Fruit fly (Drosophila melanogaster) whole organism, embryonic: ENCODE measurements around the gene CG17930.

Experiments used
- BEAF-32 ChIP-seq: fragments of 200-800 bp; sonication (Bioruptor generic); optimal IDR thresholded peaks from 3 replicates; lab custom pipeline; 2017; ENCODE audit warnings: missing biosample characterization, missing genetic modification characterization, mild to moderate bottlenecking, moderate library complexity, missing genetic modification reagents
- Bteb2 ChIP-seq: fragments of 200-800 bp; sonication (Bioruptor generic); optimal IDR thresholded peaks from 2 replicates; lab custom pipeline; 2016; ENCODE audit warnings: missing biosample characterization, missing genetic modification characterization
- CG10959 ChIP-seq: fragments of 200-800 bp; sonication (Bioruptor generic); IDR thresholded peaks from 2 replicates; pipeline ENCODE4 v1.3.6; 2022; ENCODE audit warnings: missing biosample characterization, missing genetic modification characterization
- CG12236 ChIP-seq: fragments of 200-800 bp; sonication (Bioruptor generic); optimal IDR thresholded peaks from 2 replicates; lab custom pipeline; 2016; ENCODE audit warnings: missing biosample characterization, missing genetic modification characterization
- CG13123 ChIP-seq: fragments of 200-800 bp; sonication (Bioruptor generic); optimal IDR thresholded peaks from 2 replicates; lab custom pipeline; 2016; ENCODE audit warnings: missing biosample characterization, missing genetic modification characterization
- CG14710 ChIP-seq: fragments of 200-800 bp; sonication (Bioruptor generic); optimal IDR thresholded peaks from 3 replicates; lab custom pipeline; 2019; ENCODE audit warnings: missing biosample characterization, mild to moderate bottlenecking, missing genetic modification characterization, moderate library complexity
- CG16863 ChIP-seq: fragments of 200-800 bp; sonication (Bioruptor generic); optimal IDR thresholded peaks from 3 replicates; lab custom pipeline; 2016; ENCODE audit warnings: missing biosample characterization, missing genetic modification characterization
- CG17359 ChIP-seq: fragments of 200-800 bp; sonication (Bioruptor generic); optimal IDR thresholded peaks from 3 replicates; lab custom pipeline; 2018; ENCODE audit warnings: missing biosample characterization, mild to moderate bottlenecking, missing genetic modification characterization, moderate library complexity
- CG31388 ChIP-seq: fragments of 200-800 bp; sonication (Bioruptor generic); optimal IDR thresholded peaks from 2 replicates; lab custom pipeline; 2016; ENCODE audit warnings: missing biosample characterization, missing genetic modification characterization
- CG3838 ChIP-seq: fragments of 200-800 bp; sonication (Bioruptor generic); optimal IDR thresholded peaks from 3 replicates; lab custom pipeline; 2016; ENCODE audit warnings: missing biosample characterization, missing genetic modification characterization
- CG3995 ChIP-seq: fragments of 200-800 bp; sonication (Bioruptor generic); optimal IDR thresholded peaks from 3 replicates; lab custom pipeline; 2016; ENCODE audit warnings: missing biosample characterization, missing genetic modification characterization
- CG4424 ChIP-seq: fragments of 200-800 bp; sonication (Bioruptor generic); optimal IDR thresholded peaks from 3 replicates; lab custom pipeline; 2016; ENCODE audit warnings: missing biosample characterization, missing genetic modification characterization
- CG4820 ChIP-seq: fragments of 200-800 bp; sonication (Bioruptor generic); optimal IDR thresholded peaks from 3 replicates; lab custom pipeline; 2016; ENCODE audit warnings: missing biosample characterization, missing genetic modification characterization
- CG8944 ChIP-seq: fragments of 200-800 bp; sonication (Bioruptor generic); optimal IDR thresholded peaks from 3 replicates; lab custom pipeline; 2016; ENCODE audit warnings: missing biosample characterization, missing genetic modification characterization
- CG9609 ChIP-seq: fragments of 200-800 bp; sonication (Bioruptor generic); optimal IDR thresholded peaks from 3 replicates; lab custom pipeline; 2016; ENCODE audit warnings: missing biosample characterization, missing genetic modification characterization
- Camta ChIP-seq: fragments of 200-800 bp; sonication (Bioruptor generic); optimal IDR thresholded peaks from 2 replicates; lab custom pipeline; 2016; ENCODE audit warnings: missing biosample characterization, missing genetic modification characterization
- Dip3 ChIP-seq: fragments of 200-800 bp; sonication (Bioruptor generic); optimal IDR thresholded peaks from 3 replicates; lab custom pipeline; 2016; ENCODE audit warnings: missing biosample characterization, missing genetic modification characterization
- Doc3 ChIP-seq: fragments of 200-800 bp; sonication (Bioruptor generic); IDR thresholded peaks from 3 replicates; pipeline ENCODE4 v1.3.6; 2022; ENCODE audit warnings: missing biosample characterization, missing genetic modification characterization; ENCODE audit not compliant: partially characterized antibody
- E2f2 ChIP-seq: fragments of 200-800 bp; sonication (Bioruptor generic); IDR thresholded peaks from 2 replicates; pipeline ENCODE4 v1.3.6; 2022; ENCODE audit warnings: missing biosample characterization, missing genetic modification characterization
- HLH54F ChIP-seq: fragments of 200-800 bp; sonication (Bioruptor generic); optimal IDR thresholded peaks from 3 replicates; lab custom pipeline; 2016; ENCODE audit warnings: missing biosample characterization, missing genetic modification characterization
- HLHmδ ChIP-seq: fragments of 200-800 bp; sonication (Bioruptor generic); optimal IDR thresholded peaks from 2 replicates; lab custom pipeline; 2018; ENCODE audit warnings: missing biosample characterization, mild to moderate bottlenecking, missing genetic modification characterization, moderate library complexity
- Hr78 ChIP-seq, 2 experiments: fragments of 200-800 bp in 1 of 2; fragments of >200 bp in 1 of 2; sonication (Bioruptor generic) in 1 of 2; optimal IDR thresholded peaks; 2 replicates each; lab custom pipeline; 2017 to 2019; ENCODE audit warnings: missing biosample characterization in 2 of 2, missing genetic modification characterization in 2 of 2, mild to moderate bottlenecking in 1 of 2, moderate library complexity in 1 of 2
- Kr ChIP-seq: fragments of 200-800 bp; sonication (Bioruptor generic); optimal IDR thresholded peaks from 2 replicates; lab custom pipeline; 2017; ENCODE audit warnings: missing biosample characterization, mild to moderate bottlenecking, missing genetic modification characterization
- Oaz ChIP-seq: fragments of 200-800 bp; sonication (Bioruptor generic); IDR thresholded peaks from 2 replicates; pipeline ENCODE4 v1.3.6; 2022; ENCODE audit warnings: missing biosample characterization, missing genetic modification characterization
- Sry-β ChIP-seq: fragments of 200-800 bp; sonication (Bioruptor generic); optimal IDR thresholded peaks from 2 replicates; lab custom pipeline; 2018; ENCODE audit warnings: missing biosample characterization, mild to moderate bottlenecking, missing genetic modification characterization, moderate library complexity
- az2 ChIP-seq: fragments of 200-800 bp; sonication (Bioruptor generic); optimal IDR thresholded peaks from 3 replicates; lab custom pipeline; 2016; ENCODE audit warnings: missing biosample characterization, missing genetic modification characterization
- cg ChIP-seq: fragments of 200-800 bp; sonication (Bioruptor generic); optimal IDR thresholded peaks from 3 replicates; lab custom pipeline; 2019; ENCODE audit warnings: missing biosample characterization, mild to moderate bottlenecking, missing genetic modification characterization, moderate library complexity
- chinmo ChIP-seq: fragments of 200-800 bp; sonication (Bioruptor generic); IDR thresholded peaks from 4 replicates; pipeline ENCODE4 v1.3.6; 2022; ENCODE audit warnings: missing biosample characterization, missing genetic modification characterization; ENCODE audit not compliant: partially characterized antibody
- ci ChIP-seq: fragments of 200-800 bp; sonication (Bioruptor generic); IDR thresholded peaks from 3 replicates; pipeline ENCODE4 v1.3.6; 2022; ENCODE audit warnings: missing biosample characterization, missing genetic modification characterization
- disco-r ChIP-seq: fragments of 200-800 bp; sonication (Bioruptor generic); optimal IDR thresholded peaks from 2 replicates; lab custom pipeline; 2016; ENCODE audit warnings: missing biosample characterization, missing genetic modification characterization
- dmrt99B ChIP-seq: fragments of 200-800 bp; sonication (Bioruptor generic); optimal IDR thresholded peaks from 2 replicates; lab custom pipeline; 2018; ENCODE audit warnings: missing biosample characterization, mild to moderate bottlenecking, missing genetic modification characterization, moderate library complexity
- fu2 ChIP-seq: fragments of 200-800 bp; sonication (Bioruptor generic); optimal IDR thresholded peaks from 2 replicates; lab custom pipeline; 2016; ENCODE audit warnings: missing biosample characterization, missing genetic modification characterization
- ham ChIP-seq: fragments of 200-800 bp; sonication (Bioruptor generic); IDR thresholded peaks from 2 replicates; pipeline ENCODE4 v1.3.6; 2022; ENCODE audit warnings: missing biosample characterization, missing genetic modification characterization
- hb ChIP-seq: fragments of 200-800 bp; sonication (Bioruptor generic); IDR thresholded peaks from 3 replicates; pipeline ENCODE4 v1.3.6; 2022; ENCODE audit warnings: missing biosample characterization, missing genetic modification characterization; ENCODE audit not compliant: partially characterized antibody
- kni ChIP-seq: fragments of 200-800 bp; sonication (Bioruptor generic); optimal IDR thresholded peaks from 3 replicates; lab custom pipeline; 2017; ENCODE audit warnings: mild to moderate bottlenecking, missing biosample characterization, missing genetic modification reagents, missing genetic modification characterization
- knrl ChIP-seq: fragments of 200-800 bp; sonication (Bioruptor generic); IDR thresholded peaks from 3 replicates; pipeline ENCODE4 v1.3.6; 2022; ENCODE audit warnings: missing biosample characterization, missing genetic modification characterization; ENCODE audit not compliant: partially characterized antibody
- lola ChIP-seq, 3 experiments: fragments of >200 bp in 2 of 3; fragments of 200-800 bp in 1 of 3; sonication (Bioruptor generic) in 1 of 3; optimal IDR thresholded peaks; 2 replicates each; lab custom pipeline; 2017 to 2019; ENCODE audit warnings: missing biosample characterization in 3 of 3, missing genetic modification characterization in 3 of 3, mild to moderate bottlenecking in 1 of 3, moderate library complexity in 1 of 3
- nau ChIP-seq: fragments of 200-800 bp; sonication (Bioruptor generic); optimal IDR thresholded peaks from 3 replicates; lab custom pipeline; 2017; ENCODE audit warnings: missing biosample characterization, mild to moderate bottlenecking, missing genetic modification characterization, missing genetic modification reagents
- peb ChIP-seq: fragments of 200-800 bp; sonication (Bioruptor generic); IDR thresholded peaks from 2 replicates; pipeline ENCODE4 v1.3.6; 2022; ENCODE audit warnings: missing biosample characterization, missing genetic modification characterization
- sisA ChIP-seq: fragments of 200-800 bp; sonication (Bioruptor generic); IDR thresholded peaks from 2 replicates; pipeline ENCODE4 v1.3.6; 2022; ENCODE audit warnings: missing biosample characterization, missing genetic modification characterization
- so ChIP-seq: fragments of 200-800 bp; sonication (Bioruptor generic); IDR thresholded peaks from 3 replicates; pipeline ENCODE4 v1.3.6; 2022; ENCODE audit warnings: missing biosample characterization, missing genetic modification characterization
- sob ChIP-seq: fragments of 200-800 bp; sonication (Bioruptor generic); IDR thresholded peaks from 2 replicates; pipeline ENCODE4 v1.3.6; 2022; ENCODE audit warnings: missing biosample characterization, missing genetic modification characterization
- tin ChIP-seq: fragments of 200-800 bp; sonication (Bioruptor generic); optimal IDR thresholded peaks from 3 replicates; lab custom pipeline; 2016; ENCODE audit warnings: missing biosample characterization, missing genetic modification characterization
- tup ChIP-seq: fragments of 200-800 bp; sonication (Bioruptor generic); optimal IDR thresholded peaks from 2 replicates; lab custom pipeline; 2016; ENCODE audit warnings: missing biosample characterization, mild to moderate bottlenecking, missing genetic modification characterization, moderate library complexity
- unpg ChIP-seq: fragments of 200-800 bp; sonication (Bioruptor generic); optimal IDR thresholded peaks from 3 replicates; lab custom pipeline; 2018; ENCODE audit warnings: missing biosample characterization, mild to moderate bottlenecking, missing genetic modification characterization, moderate library complexity
- wor ChIP-seq: fragments of 200-800 bp; sonication (Bioruptor generic); IDR thresholded peaks from 2 replicates; pipeline ENCODE4 v1.3.6; 2022; ENCODE audit warnings: missing biosample characterization, missing genetic modification characterization
- zen2 ChIP-seq: fragments of 200-800 bp; sonication (Bioruptor generic); IDR thresholded peaks from 3 replicates; pipeline ENCODE4 v1.3.6; 2022; ENCODE audit warnings: missing biosample characterization, missing genetic modification characterization; ENCODE audit not compliant: partially characterized antibody

The CG17930 gene

dm6 chr3R:16280003-16280998, 47.3 kb upstream of the CG17930 start (continued):
- peak; percentile 98 for TF ChIP-seq Dip3 (GFP tag; lab: Kevin White, UChicago)
- TF ChIP-seq fu2 (GFP tag; lab: Kevin White, UChicago), result peak; percentile 99
- peak; percentile 99 for TF ChIP-seq CG31388 (GFP tag; lab: Kevin White, UChicago)
- TF ChIP-seq az2 (GFP tag; lab: Kevin White, UChicago), result peak; percentile 100
- peak; percentile 99 for TF ChIP-seq CG14710 (tag; lab: Kevin White, UChicago)
- TF ChIP-seq CG12236 (GFP tag; lab: Kevin White, UChicago), result peak; percentile 99
- peak; percentile 99 for TF ChIP-seq CG10959 (GFP tag; lab: Robert Waterston, UW)
- no peak; the same call in 2 of the 3 replicates for TF ChIP-seq zen2 (GFP tag; lab: Robert Waterston, UW)
- peak; percentile 86 for TF ChIP-seq CG3995
- TF ChIP-seq wor (GFP tag; lab: Robert Waterston, UW), result peak; percentile 99
- peak; percentile 99 for TF ChIP-seq CG13123 (GFP tag; lab: Kevin White, UChicago)
- TF ChIP-seq Hr78 (GFP tag; optimal IDR thresholded peaks at IDR 0.05; lab: Kevin White, UChicago), result peak in 1 of 2 experiments; percentile 98
- peak; percentile 98 for TF ChIP-seq nau (GFP tag; lab: Kevin White, UChicago)
- peak; percentile 86 for TF ChIP-seq cg (GFP tag; lab: Kevin White, UChicago)
- peak; percentile 99 for TF ChIP-seq tin (GFP tag; lab: Kevin White, UChicago)
- TF ChIP-seq CG9609 (GFP tag; lab: Kevin White, UChicago), result peak; percentile 99
- no peak for TF ChIP-seq knrl (GFP tag; lab: Robert Waterston, UW)
- peak; percentile 99 for TF ChIP-seq CG4820 (GFP tag; lab: Kevin White, UChicago)
- peak; percentile 99 for TF ChIP-seq CG8944 (GFP tag; lab: Kevin White, UChicago)
- no peak for TF ChIP-seq hb
- peak; percentile 100 for TF ChIP-seq unpg (GFP tag; lab: Kevin White, UChicago)
- TF ChIP-seq Sry-β (GFP tag; lab: Kevin White, UChicago), result peak; percentile 66
- peak in 1 of 3 experiments; percentile 100 for TF ChIP-seq lola (GFP tag; optimal IDR thresholded peaks at IDR 0.05; lab: Kevin White, UChicago)
- peak; percentile 99 for TF ChIP-seq peb (GFP tag; lab: Robert Waterston, UW)
- TF ChIP-seq Doc3 (GFP tag; lab: Robert Waterston, UW), result 0 out of 3 replicates have a peak, but pooled peaks have one; percentile 26
- peak; percentile 99 for TF ChIP-seq CG16863 (GFP tag; lab: Kevin White, UChicago)
- peak; percentile 100 for TF ChIP-seq sob (GFP tag; lab: Robert Waterston, UW)
- peak; percentile 96 for TF ChIP-seq tup (GFP tag; lab: Kevin White, UChicago)
- TF ChIP-seq HLHmδ (GFP tag; lab: Kevin White, UChicago), result peak; percentile 27
- peak; percentile 97 for TF ChIP-seq Oaz
- TF ChIP-seq Bteb2 (GFP tag; lab: Kevin White, UChicago), result peak; percentile 100
- peak; percentile 94 for TF ChIP-seq E2f2 (GFP tag; lab: Robert Waterston, UW)
- TF ChIP-seq Kr, result peak; percentile 84
- TF ChIP-seq CG4424 (GFP tag; lab: Kevin White, UChicago), result peak; percentile 99
- peak; percentile 99 for TF ChIP-seq so (GFP tag; lab: Robert Waterston, UW)
- TF ChIP-seq chinmo, result peak; percentile 98
- peak; percentile 100 for TF ChIP-seq Camta (GFP tag; lab: Kevin White, UChicago)
- TF ChIP-seq sisA, result peak; percentile 99
- TF ChIP-seq disco-r, result peak; percentile 99
- peak; percentile 99 for TF ChIP-seq HLH54F (GFP tag; lab: Kevin White, UChicago)
- TF ChIP-seq kni (GFP tag; lab: Kevin White, UChicago), result peak; percentile 100
- peak; percentile 100 for TF ChIP-seq CG17359 (tag; lab: Kevin White, UChicago)
- peak; percentile 40 for TF ChIP-seq BEAF-32
- peak; percentile 98 for TF ChIP-seq ham
- TF ChIP-seq ci, result peak; percentile 100
- TF ChIP-seq dmrt99B, result peak; percentile 99
- TF ChIP-seq CG3838 (GFP tag; lab: Kevin White, UChicago), result peak; percentile 98
